Worm (Caenorhabditis elegans) whole organism, L2 larva: Measurements from ENCODE around the gene F35G2.1.

Experiments
- C34F6.9 ChIP-seq: fragments of 150-350 bp; optimal IDR thresholded peaks from 2 replicates; lab custom pipeline; 2014; ENCODE audit warnings: missing biosample characterization, missing genetic modification characterization
- F13H6.1 ChIP-seq: sonication (generic microtip); optimal IDR thresholded peaks from 2 replicates; lab custom pipeline; 2016; ENCODE audit warnings: missing genetic modification characterization, missing compliant biosample characterization
- R02D3.7 ChIP-seq: fragments of 150-350 bp; optimal IDR thresholded peaks from 2 replicates; lab custom pipeline; 2014; ENCODE audit warnings: missing biosample characterization, missing genetic modification characterization
- ZK546.5 ChIP-seq: sonication (generic microtip); optimal IDR thresholded peaks from 2 replicates; lab custom pipeline; 2017; ENCODE audit warnings: missing biosample characterization, missing genetic modification characterization
- alr-1 ChIP-seq: fragments of 150-350 bp; optimal IDR thresholded peaks from 2 replicates; lab custom pipeline; 2014; ENCODE audit warnings: missing biosample characterization, missing genetic modification characterization
- aly-2 ChIP-seq: fragments of 150-350 bp; optimal IDR thresholded peaks from 2 replicates; lab custom pipeline; 2014; ENCODE audit warnings: missing biosample characterization, missing genetic modification characterization
- ama-1 ChIP-seq: fragments of 150-350 bp; optimal IDR thresholded peaks from 2 replicates; lab custom pipeline; 2018; ENCODE audit warnings: inconsistent platforms
- blmp-1 ChIP-seq: sonication (generic microtip); optimal IDR thresholded peaks from 2 replicates; lab custom pipeline; 2017; ENCODE audit warnings: missing genetic modification characterization, mild to moderate bottlenecking, missing compliant biosample characterization, antibody characterized with exemption, moderate library complexity; ENCODE audit not compliant: insufficient read depth
- ceh-82 ChIP-seq: fragments of 150-350 bp; optimal IDR thresholded peaks from 2 replicates; lab custom pipeline; 2014; ENCODE audit warnings: missing biosample characterization, missing genetic modification characterization
- crh-2 ChIP-seq: sonication (generic microtip); optimal IDR thresholded peaks from 2 replicates; lab custom pipeline; 2017; ENCODE audit warnings: missing biosample characterization, missing genetic modification characterization
- egl-27 ChIP-seq: sonication (generic microtip); optimal IDR thresholded peaks from 3 replicates; lab custom pipeline; 2017; ENCODE audit warnings: missing biosample characterization, missing genetic modification reagents, missing genetic modification characterization
- elt-1 ChIP-seq: fragments of 150-350 bp; optimal IDR thresholded peaks from 2 replicates; lab custom pipeline; 2014; ENCODE audit warnings: missing biosample characterization, missing genetic modification characterization
- elt-3 ChIP-seq: sonication (generic microtip); optimal IDR thresholded peaks from 2 replicates; lab custom pipeline; 2017; ENCODE audit warnings: missing biosample characterization, missing genetic modification characterization
- fos-1 ChIP-seq: fragments of 150-350 bp; optimal IDR thresholded peaks from 2 replicates; lab custom pipeline; 2014; ENCODE audit warnings: missing biosample characterization, missing genetic modification characterization
- lsy-2 ChIP-seq, 2 experiments: fragments of 150-350 bp in 1 of 2; sonication (generic microtip) in 1 of 2; optimal IDR thresholded peaks; 2 replicates each; lab custom pipeline; 2014 to 2017; ENCODE audit warnings: missing biosample characterization in 2 of 2, missing genetic modification characterization in 2 of 2
- mab-5 ChIP-seq: fragments of 150-350 bp; optimal IDR thresholded peaks from 2 replicates; lab custom pipeline; 2014; ENCODE audit warnings: missing biosample characterization, missing genetic modification characterization
- mbf-1 ChIP-seq: sonication (generic microtip); optimal IDR thresholded peaks from 2 replicates; lab custom pipeline; 2017; ENCODE audit warnings: missing biosample characterization, missing genetic modification characterization
- nhr-11 ChIP-seq: fragments of 150-350 bp; optimal IDR thresholded peaks from 2 replicates; lab custom pipeline; 2014; ENCODE audit warnings: missing biosample characterization, missing genetic modification characterization
- nhr-129 ChIP-seq: fragments of 150-350 bp; optimal IDR thresholded peaks from 2 replicates; lab custom pipeline; 2014; ENCODE audit warnings: missing biosample characterization, missing genetic modification characterization
- nhr-21 ChIP-seq: fragments of 150-350 bp; optimal IDR thresholded peaks from 2 replicates; lab custom pipeline; 2014; ENCODE audit warnings: missing biosample characterization, missing genetic modification characterization
- peb-1 ChIP-seq: fragments of 150-350 bp; optimal IDR thresholded peaks from 2 replicates; lab custom pipeline; 2014; ENCODE audit warnings: missing biosample characterization, missing genetic modification characterization
- sem-4 ChIP-seq: fragments of 150-350 bp; optimal IDR thresholded peaks from 2 replicates; lab custom pipeline; 2014; ENCODE audit warnings: missing biosample characterization, missing genetic modification reagents, missing genetic modification characterization
- skn-1 ChIP-seq: sonication (generic microtip); optimal IDR thresholded peaks from 2 replicates; lab custom pipeline; 2017; ENCODE audit warnings: missing biosample characterization, missing genetic modification characterization
- sma-3 ChIP-seq: sonication (generic microtip); optimal IDR thresholded peaks from 2 replicates; lab custom pipeline; 2016; ENCODE audit warnings: missing genetic modification reagents, missing genetic modification characterization, missing compliant biosample characterization
- sma-9 ChIP-seq, 2 experiments: fragments of 150-350 bp in 1 of 2; sonication (generic microtip) in 1 of 2; optimal IDR thresholded peaks; 2 replicates each; lab custom pipeline; 2014 to 2016; ENCODE audit warnings: missing genetic modification characterization in 2 of 2, mild to moderate bottlenecking in 1 of 2, missing biosample characterization in 1 of 2, missing compliant biosample characterization in 1 of 2, missing genetic modification reagents in 1 of 2, moderate library complexity in 1 of 2
- unc-39 ChIP-seq: fragments of 150-350 bp; optimal IDR thresholded peaks from 2 replicates; lab custom pipeline; 2014; ENCODE audit warnings: missing biosample characterization, missing genetic modification characterization
- unc-62 ChIP-seq: fragments of 150-350 bp; optimal IDR thresholded peaks from 2 replicates; lab custom pipeline; 2014; ENCODE audit warnings: missing biosample characterization, missing genetic modification reagents, missing genetic modification characterization
- zag-1 ChIP-seq: fragments of 150-350 bp; optimal IDR thresholded peaks from 2 replicates; lab custom pipeline; 2014; ENCODE audit warnings: missing biosample characterization, missing genetic modification characterization
- ztf-11 ChIP-seq: sonication (generic microtip); optimal IDR thresholded peaks from 2 replicates; lab custom pipeline; 2017; ENCODE audit warnings: missing biosample characterization, missing genetic modification characterization
- ztf-4 ChIP-seq: fragments of 150-350 bp; optimal IDR thresholded peaks from 2 replicates; lab custom pipeline; 2014; ENCODE audit warnings: missing biosample characterization, missing genetic modification characterization

F35G2.1 gene

ce11 chrIV:12202949-12203348, at the start of gene F35G2.1:
F35G2.1 (plus strand) TSS chrIV:12203249.
- TF ChIP-seq alr-1 (tag; lab: Kevin White, UChicago) (no peak), unc-39 (no peak), nhr-21 (tag; lab: Kevin White, UChicago) (no peak)

- no peak for TF ChIP-seq elt-3 (tag; lab: Kevin White, UChicago)
- TF ChIP-seq egl-27 (tag; lab: Kevin White, UChicago), result no peak
- TF ChIP-seq sma-9 (GFP tag; optimal IDR thresholded peaks at IDR 0.05; lab: Kevin White, UChicago), result no peak
- no peak for TF ChIP-seq sma-9 (tag; optimal IDR thresholded peaks at IDR 0.05; lab: Kevin White, UChicago)
- no peak for TF ChIP-seq mab-5 (tag; lab: Kevin White, UChicago)
- TF ChIP-seq zag-1 (tag; lab: Kevin White, UChicago), result no peak
- no peak for TF ChIP-seq nhr-11 (tag; lab: Kevin White, UChicago)
- TF ChIP-seq peb-1, result no peak
- no peak for TF ChIP-seq mbf-1 (tag; lab: Kevin White, UChicago)
- no peak for TF ChIP-seq skn-1 (tag; lab: Kevin White, UChicago)
- no peak for TF ChIP-seq ztf-4
- no peak for TF ChIP-seq C34F6.9 (tag; lab: Kevin White, UChicago)
- no peak for TF ChIP-seq ZK546.5 (tag; lab: Kevin White, UChicago)
- no peak for TF ChIP-seq sma-3
- no peak for TF ChIP-seq sem-4 (tag; lab: Kevin White, UChicago)
- TF ChIP-seq blmp-1 (tag; lab: Kevin White, UChicago), result no peak
- TF ChIP-seq unc-62 (GFP tag; lab: Kevin White, UChicago), result no peak
Measured at ce11 chrIV:12154195-12154677, 48.8 kb upstream of the F35G2.1 start, which contains the start of gene B0001.7. B0001.7 (minus strand) TSS chrIV:12154245.

- TF ChIP-seq lsy-2 (tag; optimal IDR thresholded peaks at IDR 0.05; lab: Kevin White, UChicago) (peak in 1 of 2 experiments; percentile 27), ceh-82 (tag; lab: Kevin White, UChicago) (no peak), nhr-129 (tag; lab: Kevin White, UChicago) (peak; percentile 67), F13H6.1 (tag; lab: Kevin White, UChicago) (no peak), C34F6.9 (tag; lab: Kevin White, UChicago) (peak; percentile 64), nhr-21 (tag; lab: Kevin White, UChicago) (no peak), crh-2 (tag; lab: Kevin White, UChicago) (peak; percentile 34), fos-1 (no peak), aly-2 (tag; lab: Kevin White, UChicago) (no peak)
Measured at ce11 chrIV:12156642-12157233, 46.3 kb upstream of the F35G2.1 start, which contains the start of gene eri-12. eri-12 (plus strand) TSS chrIV:12156838.

ce11 chrIV:12157915-12158314, 45.1 kb upstream of the F35G2.1 start:
- TF ChIP-seq nhr-129 (tag; lab: Kevin White, UChicago) (peak; percentile 62), C34F6.9 (tag; lab: Kevin White, UChicago) (no peak)

- TF ChIP-seq mab-5 (tag; lab: Kevin White, UChicago) (no peak), elt-1 (tag; lab: Kevin White, UChicago) (no peak), ztf-11 (no peak), R02D3.7 (tag; lab: Kevin White, UChicago) (no peak)
Measured at ce11 chrIV:12160421-12160820, 42.6 kb upstream of the F35G2.1 start.

ce11 chrIV:12162732-12163131, 40.3 kb upstream of the F35G2.1 start:
- TF ChIP-seq ama-1 (lab: Kevin White, UChicago), result no peak
- no peak for TF ChIP-seq blmp-1 (tag; lab: Kevin White, UChicago)
- TF ChIP-seq, all 48 proteins: peak for 0
